Fruit fly (Drosophila melanogaster): Measurements from ENCODE around the gene CG12877.

Gene CG12877

DNA sequence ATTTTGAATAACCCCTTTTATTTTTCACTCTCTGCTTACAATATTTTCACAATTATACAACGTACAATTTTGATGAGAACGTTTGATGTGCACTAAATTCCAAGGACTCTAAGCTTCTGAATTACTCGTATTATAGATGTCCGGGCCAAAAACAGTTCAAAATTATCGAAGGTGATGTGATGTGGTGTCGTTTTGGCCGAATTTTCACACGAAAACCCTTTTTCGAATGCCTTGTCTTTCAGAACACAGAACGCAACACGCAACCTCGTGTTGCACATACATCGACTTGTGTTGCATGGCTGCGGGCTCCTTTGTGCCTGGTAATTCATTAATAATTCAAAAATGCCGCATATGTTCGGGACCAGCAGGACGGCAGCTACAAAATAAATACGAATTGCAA lies 18.9 kb upstream of the CG12877 start, which contains the start of gene CG31055:
Gene CG31055, minus strand, starts transcription at position 101 of the 400 bp plus-strand sequence.
- TF ChIP-seq Met (GFP tag; optimal IDR thresholded peaks at IDR 0.05) (no peak), ss (GFP tag; optimal IDR thresholded peaks at IDR 0.05) (peak in 1 of 2 experiments; percentile 69)

DNA sequence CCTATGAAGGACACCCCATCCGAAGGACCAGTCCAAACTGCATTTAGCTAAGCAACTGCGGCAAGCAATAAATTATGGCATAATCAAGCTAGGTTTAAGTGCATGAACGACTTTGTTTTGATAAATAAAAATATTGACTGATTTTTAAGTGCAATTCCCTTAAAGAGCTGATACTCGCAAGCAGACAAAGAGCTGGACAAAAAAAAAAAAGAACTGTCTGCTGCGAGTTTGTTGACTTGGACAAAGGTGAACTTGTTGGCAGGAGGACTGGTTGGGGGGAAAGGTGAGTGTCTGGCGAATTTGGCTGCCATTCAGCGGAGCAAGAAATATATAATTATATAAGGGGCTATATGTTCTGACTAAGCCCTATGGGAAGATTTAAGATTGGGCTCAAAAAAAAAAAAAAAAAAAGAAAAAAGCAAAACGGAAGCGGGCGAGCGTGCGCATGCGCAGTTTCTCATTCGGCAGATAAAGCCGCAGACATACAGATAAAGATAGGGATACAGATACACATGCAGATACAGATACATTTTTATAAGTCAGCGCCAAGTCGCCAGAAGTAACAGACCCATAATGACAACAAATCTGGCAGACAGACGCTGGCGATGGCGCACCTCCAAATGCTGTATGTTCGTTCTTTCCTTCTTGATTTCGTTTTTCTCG lies 14.1 kb upstream of the CG12877 start:
- TF ChIP-seq vri (GFP tag; optimal IDR thresholded peaks at IDR 0.05) (peak; percentile 62), Sox102F (GFP tag; optimal IDR thresholded peaks at IDR 0.05) (peak; percentile 25), Hr39 (GFP tag; optimal IDR thresholded peaks at IDR 0.05) (no peak), Sox14 (GFP tag; optimal IDR thresholded peaks at IDR 0.05) (no peak), pdm3 (GFP tag; optimal IDR thresholded peaks at IDR 0.05) (no peak), svp (GFP tag) (peak; percentile 52), Eip78C (GFP tag) (peak; percentile 55), ss (GFP tag; optimal IDR thresholded peaks at IDR 0.05) (peak in 1 of 2 experiments; percentile 75)

DNA sequence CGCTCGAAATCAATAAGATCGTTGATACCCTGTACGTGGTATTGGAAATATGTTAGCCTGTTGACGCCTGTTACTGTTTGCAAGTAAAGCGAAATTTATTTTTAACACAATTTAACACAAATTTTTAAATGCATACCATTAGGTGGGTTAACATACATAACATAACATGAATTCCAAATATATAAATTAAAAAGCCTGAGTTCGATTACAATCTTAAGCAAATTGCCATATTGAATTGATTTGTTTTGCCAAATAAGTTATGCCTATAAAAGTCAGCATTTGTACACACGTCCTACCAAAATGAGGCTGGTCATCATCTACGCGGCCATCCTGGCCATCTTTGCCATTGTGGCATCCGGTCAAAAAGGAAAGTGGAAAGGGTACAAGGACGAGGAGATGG lies 12.9 kb upstream of the CG12877 start, which contains the start of gene CG43319:
Gene CG43319, plus strand, starts transcription at position 301 of the 400 bp plus-strand sequence.
- no peak for TF ChIP-seq Sox102F (GFP tag; optimal IDR thresholded peaks at IDR 0.05)
- peak; percentile 32 for TF ChIP-seq Eip78C (GFP tag)

DNA sequence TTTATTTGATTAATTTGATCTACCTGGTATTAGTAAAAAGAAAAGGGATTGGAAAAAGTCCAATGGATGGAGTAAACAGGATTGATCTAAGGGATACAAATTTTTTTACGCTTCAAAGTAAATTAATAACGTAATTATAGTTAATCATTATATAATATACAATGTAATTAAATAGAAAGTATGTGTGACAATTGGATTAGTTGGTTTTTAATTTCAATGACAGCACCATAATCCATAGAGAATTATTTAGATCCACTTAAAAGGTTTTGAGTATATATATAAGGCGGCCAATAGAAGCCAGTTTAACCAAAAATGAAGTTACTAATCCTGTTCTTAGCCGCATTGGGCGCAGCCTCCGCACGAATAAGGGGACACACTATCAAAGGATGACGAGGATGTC lies 12.3 kb upstream of the CG12877 start, which contains the start of gene Acp98AB:
Gene Acp98AB, plus strand, starts transcription at position 301 of the 400 bp plus-strand sequence.
- TF ChIP-seq ss (GFP tag; optimal IDR thresholded peaks at IDR 0.05) (no peak), CG34406 (GFP tag; optimal IDR thresholded peaks at IDR 0.05) (no peak), Ets21C (GFP tag; optimal IDR thresholded peaks at IDR 0.05) (no peak), CG11294 (GFP tag; IDR thresholded peaks at IDR 0.05) (no peak), eg (GFP tag; IDR thresholded peaks at IDR 0.05) (no peak), CG15336 (GFP tag; IDR thresholded peaks at IDR 0.05) (no peak), CG8632 (GFP tag; optimal IDR thresholded peaks at IDR 0.05) (no peak), fd59A (GFP tag; optimal IDR thresholded peaks at IDR 0.05) (no peak), topi (GFP tag; optimal IDR thresholded peaks at IDR 0.05) (no peak), Eip75B (GFP tag; optimal IDR thresholded peaks at IDR 0.05) (no peak), CG6276 (GFP tag; optimal IDR thresholded peaks at IDR 0.05) (no peak), Lpt (GFP tag; optimal IDR thresholded peaks at IDR 0.05) (no peak), CG7368 (GFP tag; optimal IDR thresholded peaks at IDR 0.05) (no peak), salr (GFP tag; optimal IDR thresholded peaks at IDR 0.05) (no peak), CG6808 (GFP tag; optimal IDR thresholded peaks at IDR 0.05) (no peak)

DNA sequence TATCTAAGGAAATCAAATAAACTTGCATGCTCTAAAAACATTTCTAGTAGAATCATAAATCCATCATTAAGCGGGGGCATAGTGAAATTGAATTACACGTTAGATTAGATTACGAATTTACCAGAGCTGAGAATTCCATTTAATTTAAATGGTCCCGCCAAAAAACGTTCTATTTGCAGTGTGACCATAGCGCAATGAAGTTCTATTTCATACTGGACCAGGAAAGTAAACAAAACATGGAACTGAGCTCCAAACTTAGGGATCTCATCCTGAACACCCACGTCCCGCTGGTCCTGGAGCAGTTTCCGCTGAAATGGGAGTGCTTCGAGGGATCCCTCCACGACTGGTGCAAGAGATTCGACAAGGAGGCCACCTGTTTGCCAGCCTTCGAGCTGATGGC lies 11.9 kb upstream of the CG12877 start, which contains the start of gene HSPBAP1:
Gene HSPBAP1, plus strand, starts transcription at position 217 of the 400 bp plus-strand sequence.
- no peak for TF ChIP-seq Eip78C (GFP tag)
- peak; percentile 84 for TF ChIP-seq fkh (GFP tag; optimal IDR thresholded peaks at IDR 0.05)
- no peak for TF ChIP-seq Blimp-1 (GFP tag; optimal IDR thresholded peaks at IDR 0.05)
- no peak for TF ChIP-seq CG3032 (tag; optimal IDR thresholded peaks at IDR 0.05)
- TF ChIP-seq esn (GFP tag; optimal IDR thresholded peaks at IDR 0.05), result no peak
- TF ChIP-seq fd59A (GFP tag; optimal IDR thresholded peaks at IDR 0.05), result no peak
- no peak for TF ChIP-seq CG31627 (GFP tag; optimal IDR thresholded peaks at IDR 0.05)
- peak; percentile 19 for TF ChIP-seq CG1621 (tag; optimal IDR thresholded peaks at IDR 0.05)
- TF ChIP-seq CG11902 (GFP tag; optimal IDR thresholded peaks at IDR 0.05), result no peak
- TF ChIP-seq pdm3 (GFP tag; optimal IDR thresholded peaks at IDR 0.05), result no peak
- TF ChIP-seq CG6276 (GFP tag; optimal IDR thresholded peaks at IDR 0.05), result no peak
- TF ChIP-seq CG6792 (GFP tag; optimal IDR thresholded peaks at IDR 0.05), result no peak
- TF ChIP-seq dac (GFP tag; optimal IDR thresholded peaks at IDR 0.05), result no peak
- no peak for TF ChIP-seq CG11294 (GFP tag; IDR thresholded peaks at IDR 0.05)
- no peak for TF ChIP-seq Hr38 (GFP tag; optimal IDR thresholded peaks at IDR 0.05)

Data from whole organism, prepupa.